Worm (Caenorhabditis elegans) whole organism, young adult: Measurements from ENCODE around the gene sprr-2.

Source experiments
- B0035.1 ChIP-seq: sonication (generic microtip); optimal IDR thresholded peaks from 2 replicates; lab custom pipeline; 2016; ENCODE audit warnings: missing genetic modification characterization, mild to moderate bottlenecking, missing compliant biosample characterization, missing genotype, missing genetic modification reagents
- B0261.1 ChIP-seq: sonication (generic microtip); optimal IDR thresholded peaks from 2 replicates; lab custom pipeline; 2016; ENCODE audit warnings: mild to moderate bottlenecking, missing genetic modification characterization, moderate library complexity, missing compliant biosample characterization
- D2030.7 ChIP-seq: fragments of 200-800 bp; sonication (Bioruptor generic); IDR thresholded peaks from 2 replicates; pipeline ENCODE4 v1.3.6; 2022; ENCODE audit warnings: missing genetic modification reagents, missing genetic modification characterization, missing compliant biosample characterization
- F33H1.4 ChIP-seq: fragments of 200-800 bp; sonication (Bioruptor generic); IDR thresholded peaks from 2 replicates; pipeline ENCODE4 v1.3.6; 2022; ENCODE audit warnings: missing genetic modification reagents, missing genetic modification characterization, missing compliant biosample characterization
- F55B11.4 ChIP-seq: sonication (generic microtip); optimal IDR thresholded peaks from 2 replicates; lab custom pipeline; 2016; ENCODE audit warnings: missing compliant biosample characterization, missing genetic modification characterization, borderline replicate concordance; ENCODE audit not compliant: insufficient read depth
- F57A8.1 ChIP-seq: fragments of 200-800 bp; sonication (Bioruptor generic); optimal IDR thresholded peaks from 2 replicates; lab custom pipeline; 2018; ENCODE audit warnings: mild to moderate bottlenecking, missing genetic modification characterization, moderate library complexity, missing compliant biosample characterization
- K11D2.4 ChIP-seq: fragments of 200-800 bp; sonication (Bioruptor generic); IDR thresholded peaks from 2 replicates; pipeline ENCODE4 v1.3.6; 2022; ENCODE audit warnings: missing genetic modification reagents, missing genetic modification characterization, missing compliant biosample characterization
- T26A5.8 ChIP-seq: sonication (generic microtip); optimal IDR thresholded peaks from 2 replicates; lab custom pipeline; 2016; ENCODE audit warnings: missing genetic modification characterization, missing compliant biosample characterization
- ama-1 ChIP-seq, 3 experiments: fragments of 150-350 bp in 1 of 3; sonication (generic microtip) in 2 of 3; optimal IDR thresholded peaks; 2 replicates each; lab custom pipeline; 2014 to 2018; ENCODE audit warnings: missing biosample characterization in 2 of 3, missing genetic modification characterization in 2 of 3, missing genetic modification reagents in 2 of 3
- cebp-1 ChIP-seq, 2 experiments: fragments of 200-800 bp in 1 of 2; sonication (Bioruptor generic) in 1 of 2; sonication (generic microtip) in 1 of 2; IDR thresholded peaks in 1 of 2; optimal IDR thresholded peaks in 1 of 2; 2 replicates each; pipeline versions ENCODE4 v1.3.6 to Lab custom; 2017 to 2022; ENCODE audit warnings: missing compliant biosample characterization in 2 of 2, missing genetic modification characterization in 2 of 2, mild to moderate bottlenecking in 1 of 2, missing genetic modification reagents in 1 of 2, moderate library complexity in 1 of 2
- cebp-2 ChIP-seq: fragments of 200-800 bp; sonication (Bioruptor generic); IDR thresholded peaks from 2 replicates; pipeline ENCODE4 v1.3.6; 2022; ENCODE audit warnings: missing genetic modification characterization, missing compliant biosample characterization
- ceh-58 ChIP-seq: fragments of 200-800 bp; sonication (Bioruptor generic); IDR thresholded peaks from 2 replicates; pipeline ENCODE4 v1.3.6; 2022; ENCODE audit warnings: missing genetic modification characterization, missing compliant biosample characterization
- chd-7 ChIP-seq: sonication (generic microtip); optimal IDR thresholded peaks from 2 replicates; lab custom pipeline; 2016; ENCODE audit warnings: mild to moderate bottlenecking, missing genetic modification characterization, moderate library complexity, missing compliant biosample characterization
- die-1 ChIP-seq: sonication (generic microtip); optimal IDR thresholded peaks from 2 replicates; lab custom pipeline; 2016; ENCODE audit warnings: missing genotype, mild to moderate bottlenecking, missing genetic modification characterization, missing compliant biosample characterization
- egl-18 ChIP-seq: fragments of 200-800 bp; sonication (Bioruptor generic); IDR thresholded peaks from 2 replicates; pipeline ENCODE4 v1.3.6; 2022; ENCODE audit warnings: missing genetic modification reagents, missing genetic modification characterization, missing compliant biosample characterization
- fkh-3 ChIP-seq: sonication (generic microtip); optimal IDR thresholded peaks from 2 replicates; lab custom pipeline; 2016; ENCODE audit warnings: mild to moderate bottlenecking, missing genetic modification characterization, missing compliant biosample characterization
- hmg-1.2 ChIP-seq: fragments of 200-800 bp; sonication (Bioruptor generic); IDR thresholded peaks from 2 replicates; pipeline ENCODE4 v1.3.6; 2022; ENCODE audit warnings: missing genetic modification reagents, missing genetic modification characterization, missing compliant biosample characterization
- hsf-1 ChIP-seq: fragments of 200-800 bp; sonication (Bioruptor generic); IDR thresholded peaks from 2 replicates; pipeline ENCODE4 v1.3.6; 2022; ENCODE audit warnings: missing genetic modification reagents, missing genetic modification characterization, missing compliant biosample characterization
- let-607 ChIP-seq, 2 experiments: fragments of 200-800 bp in 1 of 2; sonication (Bioruptor generic) in 1 of 2; sonication (generic microtip) in 1 of 2; optimal IDR thresholded peaks; 2 replicates each; lab custom pipeline; 2016 to 2018; ENCODE audit warnings: mild to moderate bottlenecking in 2 of 2, missing compliant biosample characterization in 2 of 2, missing genetic modification characterization in 2 of 2, moderate library complexity in 2 of 2, missing genotype in 1 of 2
- lir-1 ChIP-seq: fragments of 200-800 bp; sonication (Bioruptor generic); conservative IDR thresholded peaks from 2 replicates; pipeline ENCODE4 v1.3.6; 2022; ENCODE audit warnings: missing genetic modification reagents, missing genetic modification characterization, missing compliant biosample characterization
- lsl-1 ChIP-seq: fragments of 200-800 bp; sonication (Bioruptor generic); optimal IDR thresholded peaks from 2 replicates; lab custom pipeline; 2018; ENCODE audit warnings: mild to moderate bottlenecking, missing genetic modification characterization, moderate library complexity, missing compliant biosample characterization
- madf-10 ChIP-seq: sonication (generic microtip); optimal IDR thresholded peaks from 2 replicates; lab custom pipeline; 2016; ENCODE audit warnings: mild to moderate bottlenecking, missing genetic modification characterization, missing compliant biosample characterization
- madf-3 ChIP-seq: fragments of 200-800 bp; sonication (Bioruptor generic); IDR thresholded peaks from 2 replicates; pipeline ENCODE4 v1.3.6; 2022; ENCODE audit warnings: missing genetic modification reagents, missing genetic modification characterization, missing compliant biosample characterization
- mes-4 ChIP-seq: sonication (generic microtip); optimal IDR thresholded peaks from 2 replicates; lab custom pipeline; 2016; ENCODE audit warnings: missing genotype, missing genetic modification characterization, missing compliant biosample characterization
- nfya-2 ChIP-seq: fragments of 200-800 bp; sonication (Bioruptor generic); IDR thresholded peaks from 2 replicates; pipeline ENCODE4 v1.3.6; 2022; ENCODE audit warnings: missing genetic modification reagents, missing genetic modification characterization, missing compliant biosample characterization
- nhr-120 ChIP-seq: fragments of 200-800 bp; sonication (Bioruptor generic); IDR thresholded peaks from 2 replicates; pipeline ENCODE4 v1.3.6; 2022; ENCODE audit warnings: missing genetic modification characterization, missing compliant biosample characterization
- nhr-179 ChIP-seq: sonication (generic microtip); optimal IDR thresholded peaks from 2 replicates; lab custom pipeline; 2016; ENCODE audit warnings: mild to moderate bottlenecking, missing genetic modification characterization, missing compliant biosample characterization
- nhr-27 ChIP-seq: fragments of 200-800 bp; sonication (Bioruptor generic); optimal IDR thresholded peaks from 2 replicates; lab custom pipeline; 2018; ENCODE audit warnings: mild to moderate bottlenecking, missing genetic modification characterization, moderate library complexity, missing compliant biosample characterization
- pbrm-1 ChIP-seq: fragments of 200-800 bp; sonication (Bioruptor generic); IDR thresholded peaks from 2 replicates; pipeline ENCODE4 v1.3.6; 2022; ENCODE audit warnings: missing genetic modification reagents, missing genetic modification characterization, missing compliant biosample characterization
- pha-4 ChIP-seq: fragments of 150-350 bp; sonication (generic microtip); optimal IDR thresholded peaks from 2 replicates; lab custom pipeline; 2014; ENCODE audit warnings: missing biosample characterization, missing genetic modification reagents, missing genetic modification characterization
- rcor-1 ChIP-seq: fragments of 200-800 bp; sonication (Bioruptor generic); IDR thresholded peaks from 2 replicates; pipeline ENCODE4 v1.3.6; 2022; ENCODE audit warnings: missing genetic modification reagents, missing genetic modification characterization, missing compliant biosample characterization
- repo-1 ChIP-seq: sonication (generic microtip); optimal IDR thresholded peaks from 2 replicates; lab custom pipeline; 2017; ENCODE audit warnings: mild to moderate bottlenecking, missing genetic modification characterization, missing compliant biosample characterization
- unc-130 ChIP-seq: sonication (generic microtip); optimal IDR thresholded peaks from 2 replicates; lab custom pipeline; 2016; ENCODE audit warnings: missing genetic modification reagents, missing genetic modification characterization, missing compliant biosample characterization
- xnd-1 ChIP-seq: sonication (generic microtip); optimal IDR thresholded peaks from 2 replicates; lab custom pipeline; 2016; ENCODE audit warnings: missing genotype, missing genetic modification reagents, missing genetic modification characterization, missing compliant biosample characterization
- zim-3 ChIP-seq: sonication (generic microtip); optimal IDR thresholded peaks from 2 replicates; lab custom pipeline; 2017; ENCODE audit warnings: mild to moderate bottlenecking, missing genetic modification characterization, moderate library complexity, missing compliant biosample characterization

The sprr-2 gene

DNA sequence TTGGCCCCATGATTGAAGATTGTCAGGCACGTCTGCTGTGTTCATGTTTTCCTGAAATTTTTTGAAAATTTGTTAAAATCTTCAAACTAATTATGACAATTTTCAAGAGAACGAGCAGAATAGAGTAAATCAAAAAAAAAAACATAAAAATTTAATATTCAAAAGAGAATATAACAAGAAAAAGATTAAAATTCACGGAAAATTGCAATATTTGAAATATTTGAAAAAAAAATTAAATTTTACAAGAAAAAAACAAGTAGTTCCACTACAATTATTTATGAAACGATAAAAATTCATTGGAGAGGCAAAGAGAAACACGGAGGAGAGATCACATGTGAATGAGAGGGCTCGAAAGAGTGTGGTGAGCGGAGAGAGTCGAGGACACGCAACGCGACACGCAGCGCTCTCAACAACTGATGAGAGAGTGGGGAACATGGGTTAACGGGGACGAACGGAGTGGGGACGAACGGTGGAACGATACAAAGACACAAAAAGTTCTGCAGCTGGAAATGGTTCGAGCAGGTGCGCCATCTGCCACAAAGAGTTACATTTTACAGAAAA lies 31.3 kb downstream of the sprr-2 start, which contains the start of gene mbk-1 (continued):
- TF ChIP-seq mes-4 (tag; lab: Kevin White, UChicago) (no peak), F33H1.4 (no peak), let-607 (tag; optimal IDR thresholded peaks at IDR 0.05; lab: Kevin White, UChicago) (peak in 1 of 2 experiments; percentile 49), lsl-1 (GFP tag; lab: Kevin White, UChicago) (no peak), ama-1 (optimal IDR thresholded peaks at IDR 0.05; lab: Kevin White, UChicago) (no peak), ama-1 (GFP tag; optimal IDR thresholded peaks at IDR 0.05; lab: Kevin White, UChicago) (no peak), repo-1 (no peak), nhr-27 (tag; lab: Kevin White, UChicago) (no peak), nfya-2 (GFP tag; lab: Robert Waterston, UW) (no peak), lir-1 (0 out of 2 replicates have a peak, but pooled peaks have one; percentile 54), cebp-2 (no peak), die-1 (tag; lab: Kevin White, UChicago) (peak; percentile 4)

DNA sequence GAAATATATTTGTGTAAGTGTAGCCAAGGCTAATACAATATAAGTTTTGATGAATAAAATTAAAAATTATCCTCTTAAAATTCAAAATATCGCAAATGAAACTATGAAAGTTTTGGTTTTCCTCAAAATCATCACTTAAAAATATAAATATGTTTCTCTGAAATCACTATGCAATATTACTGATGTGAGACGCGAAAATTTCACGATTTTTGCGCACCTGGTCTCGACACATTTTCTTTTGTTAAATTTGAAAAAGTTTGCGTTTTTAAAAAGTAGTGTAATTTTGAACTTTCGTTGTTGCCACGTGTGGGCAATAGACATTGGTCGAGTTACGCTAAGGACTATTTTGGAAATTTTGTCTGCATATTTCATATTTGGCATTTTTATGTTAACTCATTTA lies 35.5 kb downstream of the sprr-2 start:
- no peak for TF ChIP-seq D2030.7 (GFP tag; lab: Robert Waterston, UW)
- no peak for TF ChIP-seq fkh-3
- TF ChIP-seq rcor-1 (GFP tag; lab: Robert Waterston, UW): no peak
- no peak for TF ChIP-seq nhr-179 (tag; lab: Kevin White, UChicago)
- TF ChIP-seq F57A8.1 (GFP tag; lab: Kevin White, UChicago): no peak
- TF ChIP-seq egl-18 (GFP tag; lab: Robert Waterston, UW): no peak
- TF ChIP-seq, all 124 proteins: peak for 0

DNA sequence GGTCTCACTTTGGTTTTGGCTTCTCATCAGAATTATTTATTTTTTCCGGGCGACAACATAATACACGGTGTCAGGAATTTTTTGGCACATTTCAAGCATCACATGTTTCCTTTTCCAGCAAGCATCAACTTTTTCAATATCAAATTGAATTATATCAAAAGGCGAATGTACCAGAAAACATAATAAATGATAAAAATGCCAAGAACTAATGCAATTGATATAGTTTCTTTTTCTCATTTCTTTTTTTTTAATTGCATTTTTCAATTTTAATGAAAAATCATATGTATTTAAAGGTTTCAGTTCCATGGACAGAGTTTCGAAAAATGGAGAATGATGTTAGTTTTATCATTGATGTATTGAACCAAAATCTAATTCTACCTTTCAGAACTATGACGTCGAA lies 38.3 kb downstream of the sprr-2 start, which contains the start of gene dpf-2:
TSS of gene dpf-2 (plus strand) at position 301 of the 400 bp plus-strand sequence.
- TF ChIP-seq nhr-120 (GFP tag; lab: Robert Waterston, UW) (no peak), zim-3 (tag; lab: Kevin White, UChicago) (no peak), K11D2.4 (no peak), cebp-1 (GFP tag; IDR thresholded peaks at IDR 0.05; lab: Robert Waterston, UW) (no peak), cebp-1 (tag; optimal IDR thresholded peaks at IDR 0.05; lab: Kevin White, UChicago) (no peak), madf-10 (tag; lab: Kevin White, UChicago) (no peak), madf-3 (GFP tag; lab: Robert Waterston, UW) (no peak), unc-130 (GFP tag; lab: Kevin White, UChicago) (no peak), pha-4 (tag; lab: Kevin White, UChicago) (no peak), hmg-1.2 (GFP tag; lab: Robert Waterston, UW) (no peak), ceh-58 (no peak), xnd-1 (tag; lab: Kevin White, UChicago) (no peak), B0261.1 (tag; lab: Kevin White, UChicago) (no peak), pbrm-1 (GFP tag; lab: Robert Waterston, UW) (no peak), F55B11.4 (tag; lab: Kevin White, UChicago) (no peak), chd-7 (tag; lab: Kevin White, UChicago) (no peak), hsf-1 (GFP tag; lab: Robert Waterston, UW) (no peak), B0035.1 (no peak), T26A5.8 (no peak)
